Worm (Caenorhabditis elegans): Measurements from ENCODE around the gene dyf-6.

The dyf-6 gene

DNA sequence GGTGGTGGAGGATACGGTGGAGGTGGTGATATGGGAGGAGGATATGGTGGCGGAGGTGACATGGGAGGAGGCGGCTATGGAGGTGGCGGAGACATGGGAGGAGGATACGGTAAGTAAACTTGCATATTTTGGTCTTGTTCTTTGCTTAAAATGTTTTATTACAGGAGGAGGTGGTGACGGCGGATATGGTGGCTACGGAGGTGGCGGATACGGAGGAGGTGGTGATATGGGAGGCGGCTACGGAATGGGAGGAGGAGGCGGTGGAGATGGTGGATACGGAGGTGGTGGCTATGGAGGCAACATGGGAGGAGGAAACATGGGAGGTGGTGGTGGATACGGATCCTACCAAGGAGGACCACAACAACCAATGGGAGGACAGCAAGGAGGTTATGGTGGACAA, 49.7 kb downstream of the dyf-6 start:
- no peak for TF ChIP-seq lsy-2 (tag; optimal IDR thresholded peaks at IDR 0.05)
- no peak for TF ChIP-seq bed-3 (GFP tag; optimal IDR thresholded peaks at IDR 0.05)
- TF ChIP-seq sptf-1 (tag; optimal IDR thresholded peaks at IDR 0.05) = peak; percentile 62

DNA sequence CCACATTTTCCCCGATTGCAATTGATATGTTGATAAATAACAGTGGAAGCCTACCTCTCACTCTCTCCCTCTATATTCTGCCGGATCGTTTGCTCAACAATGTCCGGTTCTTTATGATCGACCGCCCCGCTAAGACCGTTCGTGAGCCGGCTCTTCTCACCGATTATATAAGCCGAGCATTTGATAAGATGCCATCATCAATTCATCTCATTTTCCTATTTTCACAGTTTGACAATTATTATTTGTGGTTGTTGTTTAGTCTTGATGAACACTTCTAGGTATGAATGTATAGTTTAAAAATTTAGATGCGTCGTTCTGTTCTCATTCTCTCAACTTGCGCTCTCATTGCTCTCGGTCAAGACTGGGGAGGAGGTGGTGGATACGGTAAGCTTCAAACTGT, 50.2 kb downstream of the dyf-6 start, which contains the start of gene idpa-3:
idpa-3 (plus strand) TSS at position 301 of the 400 bp plus-strand sequence.
- TF ChIP-seq elt-1 (tag; optimal IDR thresholded peaks at IDR 0.05; ENCODE audit: borderline replicate concordance, insufficient read depth) (no peak), ham-2 (GFP tag; optimal IDR thresholded peaks at IDR 0.05) (no peak), flh-1 (GFP tag; optimal IDR thresholded peaks at IDR 0.05) (no peak), tbx-8 (GFP tag; optimal IDR thresholded peaks at IDR 0.05) (no peak), ceh-43 (GFP tag; optimal IDR thresholded peaks at IDR 0.05) (no peak), ceh-39 (tag; optimal IDR thresholded peaks at IDR 0.05) (no peak), snpc-4 (tag; optimal IDR thresholded peaks at IDR 0.05) (no peak), unc-120 (tag; optimal IDR thresholded peaks at IDR 0.05; ENCODE audit: poor library complexity, severe bottlenecking) (no peak)

DNA sequence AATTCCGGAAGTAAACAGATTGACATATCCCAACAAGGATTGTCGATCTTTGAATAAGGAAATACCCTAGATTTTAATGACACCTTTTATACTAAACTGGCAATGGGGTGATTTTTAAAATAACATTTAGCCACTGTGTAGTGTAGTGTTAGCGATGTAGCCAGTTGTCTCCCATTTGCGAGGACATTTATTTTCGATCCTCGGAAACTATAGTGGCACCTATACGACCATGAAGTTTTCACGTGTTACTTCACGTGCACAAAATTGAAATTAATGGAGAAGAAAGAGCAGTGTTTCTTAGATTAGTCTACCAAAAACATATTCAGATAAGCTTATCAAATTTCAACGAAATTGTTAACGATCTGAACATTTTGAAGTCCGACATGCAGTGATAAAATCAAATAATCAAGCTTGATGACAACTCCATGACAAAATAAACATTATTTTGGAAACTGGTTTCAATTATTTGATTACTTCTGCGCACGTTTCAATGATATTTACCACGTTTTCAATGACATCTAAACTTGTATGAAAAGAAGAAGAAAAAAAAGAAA, 52.9 kb downstream of the dyf-6 start, which contains the start of gene R07E3.4:
R07E3.4 (minus strand) TSS at position 51 of the 554 bp plus-strand sequence.
- no peak for TF ChIP-seq unc-62 (GFP tag; optimal IDR thresholded peaks at IDR 0.05)
- peak; percentile 2 for TF ChIP-seq hlh-1 (tag; optimal IDR thresholded peaks at IDR 0.05)

DNA sequence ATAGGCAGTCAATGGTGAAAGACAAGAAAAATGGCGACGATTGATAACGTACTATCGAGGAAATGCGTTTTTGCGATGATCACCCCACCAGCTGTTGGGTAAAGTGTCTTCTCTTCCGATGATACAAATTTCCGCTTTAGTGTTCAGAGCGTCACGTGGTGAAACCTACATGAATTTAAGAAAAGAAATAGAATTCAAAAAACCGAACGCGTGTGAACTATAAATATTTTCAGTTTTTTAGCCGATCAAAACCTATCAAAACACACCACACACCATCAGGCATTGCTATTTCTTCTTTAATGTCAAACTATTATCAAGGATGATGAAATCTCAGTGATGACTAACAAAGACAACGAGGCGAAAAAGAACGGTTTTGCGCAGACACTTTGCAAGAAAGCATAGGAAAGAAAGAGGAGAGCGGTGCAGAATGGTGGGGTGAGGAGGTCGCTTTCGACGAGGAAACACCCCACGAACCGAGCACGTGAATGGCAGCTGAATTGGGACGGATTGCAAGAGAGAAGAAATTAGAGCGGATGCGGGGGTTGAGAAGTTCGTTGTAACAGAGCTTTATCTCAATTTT, 54.2 kb downstream of the dyf-6 start:
- no peak for TF ChIP-seq sptf-1 (tag; optimal IDR thresholded peaks at IDR 0.05)
- peak; percentile 32 for TF ChIP-seq unc-62 (GFP tag; optimal IDR thresholded peaks at IDR 0.05)
- TF ChIP-seq nhr-28 (tag; optimal IDR thresholded peaks at IDR 0.05) = no peak
- no peak for TF ChIP-seq lin-32 (GFP tag; optimal IDR thresholded peaks at IDR 0.05)
- peak; percentile 39 for TF ChIP-seq ces-1 (GFP tag; optimal IDR thresholded peaks at IDR 0.05)
- no peak for TF ChIP-seq elt-1 (tag; optimal IDR thresholded peaks at IDR 0.05; ENCODE audit: borderline replicate concordance, insufficient read depth)

Measured in whole organism, mixed stage, embryonic.